Fruit fly (Drosophila melanogaster): ENCODE results near the gene CG3223.
A peak's percentile ranks its signal among the peaks of the same experiment; 100 is the strongest.
"Not testable (repeated sequence)": the region's sequence is repeated elsewhere in the genome, so short reads cannot be mapped to it uniquely, and the experiment has no call there.

Gene CG3223

dm6 chr3R:7973049-7973448 lies 36.2 kb upstream of the CG3223 start (continued):
- TF ChIP-seq CG13287 (GFP tag; IDR thresholded peaks at IDR 0.05; ENCODE audit: partially characterized antibody) (peak; percentile 38; the same call in 1 of the 2 replicates), CG32532 (GFP tag; IDR thresholded peaks at IDR 0.05) (peak; percentile 42; the same call in 1 of the 2 replicates), CG15514 (GFP tag; optimal IDR thresholded peaks at IDR 0.05) (peak; percentile 37), Med (GFP tag) (peak; percentile 34), MBD-R2 (GFP tag; IDR thresholded peaks at IDR 0.05) (peak; percentile 18; the same call in 1 of the 2 replicates), CG1603 (tag; optimal IDR thresholded peaks at IDR 0.05) (peak; percentile 29), CG14050 (GFP tag; IDR thresholded peaks at IDR 0.05) (no peak), dan (GFP tag; IDR thresholded peaks at IDR 0.05) (no peak), CG13894 (tag; optimal IDR thresholded peaks at IDR 0.05) (no peak)

DNA sequence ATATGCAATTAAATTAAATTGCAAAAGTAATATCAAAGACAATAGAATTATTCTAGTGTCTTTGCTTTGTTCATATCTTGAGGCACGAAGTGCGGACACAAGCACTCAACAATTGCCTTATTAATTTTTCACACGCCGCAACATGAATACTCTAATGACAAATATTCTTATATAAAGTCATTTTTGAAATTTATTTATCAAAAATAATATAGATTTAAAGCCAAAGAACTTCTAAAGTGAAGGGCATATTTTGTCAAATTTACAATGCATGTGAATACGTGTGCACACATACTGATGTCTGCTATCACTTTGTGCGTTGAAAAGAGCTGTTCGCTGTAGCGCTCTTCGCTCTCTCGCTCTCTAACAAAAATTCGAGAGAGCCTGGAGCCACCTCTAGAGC lies 35.3 kb upstream of the CG3223 start:
- TF ChIP-seq vvl (GFP tag; IDR thresholded peaks at IDR 0.05) = peak; percentile 57
- not testable (repeated sequence) for TF ChIP-seq prd (optimal IDR thresholded peaks at IDR 0.05); Trl (GFP tag; optimal IDR thresholded peaks at IDR 0.05); hkb (optimal IDR thresholded peaks at IDR 0.05); pan (optimal IDR thresholded peaks at IDR 0.05)
- TF ChIP-seq prd (GFP tag; IDR thresholded peaks at IDR 0.05) = peak; percentile 49; the same call in 2 of the 3 replicates
- TF ChIP-seq Trl (optimal IDR thresholded peaks at IDR 0.05) = peak in 1 of 2 experiments; percentile 72
- TF ChIP-seq tgo (GFP tag; IDR thresholded peaks at IDR 0.05) = peak; percentile 35; the same call in 1 of the 3 replicates
- TF ChIP-seq Ptx1 (GFP tag; IDR thresholded peaks at IDR 0.05) = peak; percentile 67
- TF ChIP-seq Ada2b (GFP tag; IDR thresholded peaks at IDR 0.05) = peak; percentile 51
- TF ChIP-seq CG9215 (GFP tag; IDR thresholded peaks at IDR 0.05) = peak; percentile 30; the same call in 1 of the 2 replicates
- TF ChIP-seq Dbx (GFP tag; IDR thresholded peaks at IDR 0.05) = peak; percentile 43; the same call in 2 of the 3 replicates
- TF ChIP-seq al (GFP tag; IDR thresholded peaks at IDR 0.05) = 0 out of 2 replicates have a peak, but pooled peaks have one; percentile 22
- peak; percentile 50 for TF ChIP-seq Rfx (GFP tag; IDR thresholded peaks at IDR 0.05)
- peak; percentile 64; the same call in 1 of the 2 replicates for TF ChIP-seq ranshi (GFP tag; IDR thresholded peaks at IDR 0.05)
- TF ChIP-seq hkb (GFP tag; IDR thresholded peaks at IDR 0.05) = peak; percentile 64
- peak; percentile 40; the same call in 1 of the 2 replicates for TF ChIP-seq CG14441 (GFP tag; IDR thresholded peaks at IDR 0.05)
- 0 out of 2 replicates have a peak, but pooled peaks have one; percentile 4 for TF ChIP-seq onecut (GFP tag; IDR thresholded peaks at IDR 0.05)
- TF ChIP-seq CG32532 (GFP tag; IDR thresholded peaks at IDR 0.05) = peak; percentile 72
- peak; percentile 57 for TF ChIP-seq D19A (tag; optimal IDR thresholded peaks at IDR 0.05)
- TF ChIP-seq E2f1 (GFP tag; IDR thresholded peaks at IDR 0.05) = peak; percentile 58
- peak; percentile 59; the same call in 1 of the 3 replicates for TF ChIP-seq CG11695 (GFP tag; IDR thresholded peaks at IDR 0.05)
- peak; percentile 70 for TF ChIP-seq Drgx (GFP tag; IDR thresholded peaks at IDR 0.05)
- peak; percentile 42; the same call in 1 of the 3 replicates for TF ChIP-seq zfh1 (GFP tag; IDR thresholded peaks at IDR 0.05)
- TF ChIP-seq CG11696 (GFP tag; IDR thresholded peaks at IDR 0.05) = peak; percentile 15; the same call in 1 of the 2 replicates
- TF ChIP-seq dysf (GFP tag; IDR thresholded peaks at IDR 0.05) = peak; percentile 68; the same call in 2 of the 3 replicates
- peak in 1 of 2 experiments; percentile 38 for TF ChIP-seq pan (GFP tag; optimal IDR thresholded peaks at IDR 0.05 in 1 of 2, IDR thresholded peaks at IDR 0.05 in 1 of 2)

DNA sequence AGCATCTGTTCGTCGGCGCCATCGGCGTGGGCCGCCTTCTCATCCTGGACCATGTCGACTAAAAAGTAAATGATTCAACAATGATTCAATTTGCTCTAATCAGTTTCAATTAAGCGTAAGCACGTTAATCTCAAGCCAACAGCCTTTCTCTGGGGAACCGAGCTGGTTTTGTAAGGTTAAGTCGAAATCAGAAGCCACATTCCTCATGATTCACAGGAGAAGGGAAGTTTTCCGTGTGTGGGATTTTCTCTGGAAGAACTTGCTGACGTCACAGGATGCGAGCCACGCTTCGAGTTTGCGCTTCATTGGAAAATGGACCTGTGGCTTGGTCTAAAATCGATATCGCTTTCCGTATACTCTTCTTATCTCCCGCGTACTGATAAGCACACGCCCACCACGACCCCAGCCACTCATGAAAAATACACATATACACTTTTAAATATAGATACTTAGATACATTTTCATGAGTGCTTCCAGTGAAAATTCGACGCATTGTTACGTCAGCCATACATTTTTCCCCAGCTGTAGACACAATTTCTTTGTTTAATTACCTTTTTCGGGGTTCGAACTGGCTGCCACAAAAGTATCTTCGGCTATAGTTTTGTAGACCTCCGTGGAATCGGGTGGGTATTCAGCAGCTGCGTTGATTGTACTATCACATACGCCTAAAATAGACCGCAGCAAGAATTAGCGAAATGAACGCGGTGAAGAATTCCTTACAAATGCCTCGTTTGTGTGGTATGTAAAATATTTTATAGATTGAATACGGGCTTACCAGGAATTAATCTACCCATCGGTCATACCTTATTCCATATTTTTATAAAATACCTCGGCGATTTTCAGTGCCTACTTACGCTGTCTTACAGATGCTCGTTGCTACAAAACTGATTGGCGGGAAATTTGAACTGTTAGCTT lies 31.9 kb upstream of the CG3223 start:
- TF ChIP-seq CG2120 (GFP tag; optimal IDR thresholded peaks at IDR 0.05) (peak; percentile 16), BEAF-32 (GFP tag; optimal IDR thresholded peaks at IDR 0.05) (peak; percentile 55), slbo (GFP tag; IDR thresholded peaks at IDR 0.05) (0 out of 2 replicates have a peak, but pooled peaks have one; percentile 10), scrt (GFP tag; optimal IDR thresholded peaks at IDR 0.05) (peak; percentile 65), corto (GFP tag; optimal IDR thresholded peaks at IDR 0.05) (peak; percentile 39), CG14965 (GFP tag; optimal IDR thresholded peaks at IDR 0.05; ENCODE audit: borderline replicate concordance) (no peak), gro (GFP tag; optimal IDR thresholded peaks at IDR 0.05) (peak; percentile 74), az2 (GFP tag; optimal IDR thresholded peaks at IDR 0.05) (no peak), CG33213 (GFP tag; optimal IDR thresholded peaks at IDR 0.05) (peak; percentile 69), Lpt (GFP tag; optimal IDR thresholded peaks at IDR 0.05) (no peak), Bgb (GFP tag; IDR thresholded peaks at IDR 0.05; ENCODE audit: partially characterized antibody) (peak; percentile 28; the same call in 1 of the 2 replicates), Meics (GFP tag; optimal IDR thresholded peaks at IDR 0.05) (peak; percentile 12), onecut (GFP tag; IDR thresholded peaks at IDR 0.05) (peak; percentile 96), MESR4 (GFP tag; optimal IDR thresholded peaks at IDR 0.05) (peak; percentile 94)
